Worm (Caenorhabditis elegans) whole organism, L2 larva: ENCODE results near the gene atf-7.

Experiments used
- C34F6.9 ChIP-seq: fragments of 150-350 bp; optimal IDR thresholded peaks from 2 replicates; lab custom pipeline; 2014; ENCODE audit warnings: missing biosample characterization, missing genetic modification characterization
- F13H6.1 ChIP-seq: sonication (generic microtip); optimal IDR thresholded peaks from 2 replicates; lab custom pipeline; 2016; ENCODE audit warnings: missing genetic modification characterization, missing compliant biosample characterization
- R02D3.7 ChIP-seq: fragments of 150-350 bp; optimal IDR thresholded peaks from 2 replicates; lab custom pipeline; 2014; ENCODE audit warnings: missing biosample characterization, missing genetic modification characterization
- Y55F3AM.14 ChIP-seq: fragments of 200-800 bp; sonication (Bioruptor generic); optimal IDR thresholded peaks from 2 replicates; lab custom pipeline; 2018; ENCODE audit warnings: mild to moderate bottlenecking, missing genetic modification characterization, missing compliant biosample characterization
- ZK546.5 ChIP-seq: sonication (generic microtip); optimal IDR thresholded peaks from 2 replicates; lab custom pipeline; 2017; ENCODE audit warnings: missing biosample characterization, missing genetic modification characterization
- alr-1 ChIP-seq: fragments of 150-350 bp; optimal IDR thresholded peaks from 2 replicates; lab custom pipeline; 2014; ENCODE audit warnings: missing biosample characterization, missing genetic modification characterization
- aly-2 ChIP-seq: fragments of 150-350 bp; optimal IDR thresholded peaks from 2 replicates; lab custom pipeline; 2014; ENCODE audit warnings: missing biosample characterization, missing genetic modification characterization
- ama-1 ChIP-seq: fragments of 150-350 bp; optimal IDR thresholded peaks from 2 replicates; lab custom pipeline; 2018; ENCODE audit warnings: inconsistent platforms
- blmp-1 ChIP-seq: sonication (generic microtip); optimal IDR thresholded peaks from 2 replicates; lab custom pipeline; 2017; ENCODE audit warnings: missing genetic modification characterization, mild to moderate bottlenecking, missing compliant biosample characterization, antibody characterized with exemption, moderate library complexity; ENCODE audit not compliant: insufficient read depth
- ceh-16 ChIP-seq: fragments of 150-350 bp; optimal IDR thresholded peaks from 2 replicates; lab custom pipeline; 2014; ENCODE audit warnings: missing biosample characterization, missing genetic modification characterization
- ceh-82 ChIP-seq: fragments of 150-350 bp; optimal IDR thresholded peaks from 2 replicates; lab custom pipeline; 2014; ENCODE audit warnings: missing biosample characterization, missing genetic modification characterization
- crh-2 ChIP-seq: sonication (generic microtip); optimal IDR thresholded peaks from 2 replicates; lab custom pipeline; 2017; ENCODE audit warnings: missing biosample characterization, missing genetic modification characterization
- dmd-4 ChIP-seq: sonication (generic microtip); optimal IDR thresholded peaks from 2 replicates; lab custom pipeline; 2017; ENCODE audit warnings: missing biosample characterization, missing genetic modification characterization
- egl-27 ChIP-seq: sonication (generic microtip); optimal IDR thresholded peaks from 3 replicates; lab custom pipeline; 2017; ENCODE audit warnings: missing biosample characterization, missing genetic modification reagents, missing genetic modification characterization
- elt-1 ChIP-seq: fragments of 150-350 bp; optimal IDR thresholded peaks from 2 replicates; lab custom pipeline; 2014; ENCODE audit warnings: missing biosample characterization, missing genetic modification characterization
- elt-3 ChIP-seq: sonication (generic microtip); optimal IDR thresholded peaks from 2 replicates; lab custom pipeline; 2017; ENCODE audit warnings: missing biosample characterization, missing genetic modification characterization
- fos-1 ChIP-seq: fragments of 150-350 bp; optimal IDR thresholded peaks from 2 replicates; lab custom pipeline; 2014; ENCODE audit warnings: missing biosample characterization, missing genetic modification characterization
- gmeb-1 ChIP-seq: fragments of 150-350 bp; optimal IDR thresholded peaks from 2 replicates; lab custom pipeline; 2014; ENCODE audit warnings: missing biosample characterization, missing genetic modification characterization
- lin-11 ChIP-seq: fragments of 150-350 bp; sonication (generic microtip); optimal IDR thresholded peaks from 2 replicates; lab custom pipeline; 2014; ENCODE audit warnings: missing biosample characterization, missing genetic modification characterization, inconsistent platforms, mixed read lengths
- lin-13 ChIP-seq: fragments of 150-350 bp; optimal IDR thresholded peaks from 2 replicates; lab custom pipeline; 2014; ENCODE audit warnings: missing biosample characterization, missing genetic modification reagents, missing genetic modification characterization
- lin-39 ChIP-seq: fragments of 150-350 bp; optimal IDR thresholded peaks from 2 replicates; lab custom pipeline; 2014; ENCODE audit warnings: missing biosample characterization, missing genetic modification reagents, missing genetic modification characterization
- lsy-2 ChIP-seq, 2 experiments: fragments of 150-350 bp in 1 of 2; sonication (generic microtip) in 1 of 2; optimal IDR thresholded peaks; 2 replicates each; lab custom pipeline; 2014 to 2017; ENCODE audit warnings: missing biosample characterization in 2 of 2, missing genetic modification characterization in 2 of 2
- mab-5 ChIP-seq: fragments of 150-350 bp; optimal IDR thresholded peaks from 2 replicates; lab custom pipeline; 2014; ENCODE audit warnings: missing biosample characterization, missing genetic modification characterization
- mbf-1 ChIP-seq: sonication (generic microtip); optimal IDR thresholded peaks from 2 replicates; lab custom pipeline; 2017; ENCODE audit warnings: missing biosample characterization, missing genetic modification characterization
- mdl-1 ChIP-seq, 2 experiments: fragments of 150-350 bp in 1 of 2; sonication (generic microtip) in 1 of 2; optimal IDR thresholded peaks; 2 replicates each; lab custom pipeline; 2017; ENCODE audit warnings: missing biosample characterization in 2 of 2, missing genetic modification characterization in 2 of 2
- nhr-10 ChIP-seq: sonication (generic microtip); optimal IDR thresholded peaks from 2 replicates; lab custom pipeline; 2017; ENCODE audit warnings: missing biosample characterization, missing genetic modification characterization
- nhr-11 ChIP-seq: fragments of 150-350 bp; optimal IDR thresholded peaks from 2 replicates; lab custom pipeline; 2014; ENCODE audit warnings: missing biosample characterization, missing genetic modification characterization
- nhr-12 ChIP-seq: fragments of 150-350 bp; optimal IDR thresholded peaks from 2 replicates; lab custom pipeline; 2014; ENCODE audit warnings: missing biosample characterization, missing genetic modification characterization
- nhr-129 ChIP-seq: fragments of 150-350 bp; optimal IDR thresholded peaks from 2 replicates; lab custom pipeline; 2014; ENCODE audit warnings: missing biosample characterization, missing genetic modification characterization
- nhr-21 ChIP-seq: fragments of 150-350 bp; optimal IDR thresholded peaks from 2 replicates; lab custom pipeline; 2014; ENCODE audit warnings: missing biosample characterization, missing genetic modification characterization
- nhr-23 ChIP-seq: fragments of 150-350 bp; optimal IDR thresholded peaks from 2 replicates; lab custom pipeline; 2014; ENCODE audit warnings: missing biosample characterization, missing genetic modification reagents, missing genetic modification characterization
- nhr-25 ChIP-seq: fragments of 150-350 bp; sonication (generic microtip); optimal IDR thresholded peaks from 3 replicates; lab custom pipeline; 2014; ENCODE audit warnings: missing biosample characterization, missing genetic modification characterization
- nhr-6 ChIP-seq: fragments of 150-350 bp; optimal IDR thresholded peaks from 2 replicates; lab custom pipeline; 2014; ENCODE audit warnings: missing biosample characterization, missing genetic modification characterization
- nhr-77 ChIP-seq: fragments of 150-350 bp; optimal IDR thresholded peaks from 2 replicates; lab custom pipeline; 2014; ENCODE audit warnings: missing biosample characterization, missing genetic modification characterization
- peb-1 ChIP-seq: fragments of 150-350 bp; optimal IDR thresholded peaks from 2 replicates; lab custom pipeline; 2014; ENCODE audit warnings: missing biosample characterization, missing genetic modification characterization
- sem-4 ChIP-seq: fragments of 150-350 bp; optimal IDR thresholded peaks from 2 replicates; lab custom pipeline; 2014; ENCODE audit warnings: missing biosample characterization, missing genetic modification reagents, missing genetic modification characterization
- skn-1 ChIP-seq: sonication (generic microtip); optimal IDR thresholded peaks from 2 replicates; lab custom pipeline; 2017; ENCODE audit warnings: missing biosample characterization, missing genetic modification characterization
- sma-3 ChIP-seq: sonication (generic microtip); optimal IDR thresholded peaks from 2 replicates; lab custom pipeline; 2016; ENCODE audit warnings: missing genetic modification reagents, missing genetic modification characterization, missing compliant biosample characterization
- sma-9 ChIP-seq, 2 experiments: fragments of 150-350 bp in 1 of 2; sonication (generic microtip) in 1 of 2; optimal IDR thresholded peaks; 2 replicates each; lab custom pipeline; 2014 to 2016; ENCODE audit warnings: missing genetic modification characterization in 2 of 2, mild to moderate bottlenecking in 1 of 2, missing biosample characterization in 1 of 2, missing compliant biosample characterization in 1 of 2, missing genetic modification reagents in 1 of 2, moderate library complexity in 1 of 2
- snpc-4 ChIP-seq: fragments of 150-350 bp; optimal IDR thresholded peaks from 2 replicates; lab custom pipeline; 2014; ENCODE audit warnings: missing biosample characterization, missing genetic modification characterization
- unc-39 ChIP-seq: fragments of 150-350 bp; optimal IDR thresholded peaks from 2 replicates; lab custom pipeline; 2014; ENCODE audit warnings: missing biosample characterization, missing genetic modification characterization
- unc-55 ChIP-seq: fragments of 150-350 bp; sonication (generic microtip); optimal IDR thresholded peaks from 3 replicates; lab custom pipeline; 2014; ENCODE audit warnings: missing biosample characterization, missing genetic modification reagents, missing genetic modification characterization
- unc-62 ChIP-seq: fragments of 150-350 bp; optimal IDR thresholded peaks from 2 replicates; lab custom pipeline; 2014; ENCODE audit warnings: missing biosample characterization, missing genetic modification reagents, missing genetic modification characterization
- zag-1 ChIP-seq: fragments of 150-350 bp; optimal IDR thresholded peaks from 2 replicates; lab custom pipeline; 2014; ENCODE audit warnings: missing biosample characterization, missing genetic modification characterization
- ztf-1 ChIP-seq: fragments of 200-800 bp; sonication (Bioruptor generic); conservative IDR thresholded peaks from 2 replicates; pipeline ENCODE4 v1.3.6; 2022; ENCODE audit warnings: missing genetic modification characterization, missing compliant biosample characterization
- ztf-4 ChIP-seq: fragments of 150-350 bp; optimal IDR thresholded peaks from 2 replicates; lab custom pipeline; 2014; ENCODE audit warnings: missing biosample characterization, missing genetic modification characterization

atf-7 gene

ce11 chrIII:4505726-4506125 lies 6.9 kb upstream of the atf-7 start (continued):
- TF ChIP-seq elt-1 (tag; lab: Kevin White, UChicago): no peak
- no peak for TF ChIP-seq nhr-21 (tag; lab: Kevin White, UChicago)
- no peak for TF ChIP-seq R02D3.7 (tag; lab: Kevin White, UChicago)
- TF ChIP-seq nhr-6 (tag; lab: Kevin White, UChicago): no peak
- no peak for TF ChIP-seq ceh-16 (tag; lab: Kevin White, UChicago)
- TF ChIP-seq sma-9 (GFP tag; optimal IDR thresholded peaks at IDR 0.05; lab: Kevin White, UChicago): no peak
- TF ChIP-seq sma-9 (tag; optimal IDR thresholded peaks at IDR 0.05; lab: Kevin White, UChicago): no peak
- no peak for TF ChIP-seq ama-1 (lab: Kevin White, UChicago)
- TF ChIP-seq ztf-1 (GFP tag; lab: Robert Waterston, UW): no peak
- no peak for TF ChIP-seq dmd-4 (tag; lab: Kevin White, UChicago)
- TF ChIP-seq lsy-2 (tag; optimal IDR thresholded peaks at IDR 0.05; lab: Kevin White, UChicago): peak; percentile 29 to 58
- TF ChIP-seq ztf-4 (tag; lab: Kevin White, UChicago): peak; percentile 1
- TF ChIP-seq zag-1 (tag; lab: Kevin White, UChicago): peak; percentile 45
- peak; percentile 59 for TF ChIP-seq sem-4 (tag; lab: Kevin White, UChicago)
- TF ChIP-seq nhr-10: no peak
- TF ChIP-seq skn-1 (tag; lab: Kevin White, UChicago): no peak

- TF ChIP-seq nhr-25 (tag; lab: Kevin White, UChicago) (peak; percentile 74), blmp-1 (peak; percentile 56), nhr-12 (tag; lab: Kevin White, UChicago) (no peak)
- TF ChIP-seq, all 48 proteins: peak for 2
Observed at ce11 chrIII:4504934-4505484, 6.2 kb upstream of the atf-7 start.

- TF ChIP-seq lin-39 (peak; percentile 14), nhr-25 (tag; lab: Kevin White, UChicago) (no peak), peb-1 (no peak), elt-3 (tag; lab: Kevin White, UChicago) (no peak), dmd-4 (tag; lab: Kevin White, UChicago) (no peak), nhr-11 (no peak), lin-11 (tag; lab: Kevin White, UChicago) (peak; percentile 18), unc-55 (GFP tag; lab: Kevin White, UChicago) (peak; percentile 83), nhr-21 (tag; lab: Kevin White, UChicago) (no peak), mbf-1 (tag; lab: Kevin White, UChicago) (no peak), unc-62 (no peak), gmeb-1 (no peak), sma-3 (no peak), nhr-129 (tag; lab: Kevin White, UChicago) (peak; percentile 93), ztf-4 (tag; lab: Kevin White, UChicago) (peak; percentile 49), ceh-82 (tag; lab: Kevin White, UChicago) (no peak), ZK546.5 (tag; lab: Kevin White, UChicago) (no peak), unc-39 (tag; lab: Kevin White, UChicago) (no peak), sma-9 (GFP tag; optimal IDR thresholded peaks at IDR 0.05; lab: Kevin White, UChicago) (peak; percentile 36), sma-9 (tag; optimal IDR thresholded peaks at IDR 0.05; lab: Kevin White, UChicago) (no peak), lsy-2 (tag; optimal IDR thresholded peaks at IDR 0.05; lab: Kevin White, UChicago) (peak; percentile 1 to 67), nhr-10 (no peak), R02D3.7 (tag; lab: Kevin White, UChicago) (no peak), nhr-77 (no peak), elt-1 (tag; lab: Kevin White, UChicago) (no peak), snpc-4 (tag; lab: Kevin White, UChicago) (no peak), F13H6.1 (peak; percentile 61), ztf-1 (GFP tag; lab: Robert Waterston, UW) (no peak), alr-1 (tag; lab: Kevin White, UChicago) (peak; percentile 33), mdl-1 (tag; optimal IDR thresholded peaks at IDR 0.05; lab: Kevin White, UChicago) (peak in 1 of 2 experiments; percentile 39), skn-1 (tag; lab: Kevin White, UChicago) (no peak), C34F6.9 (tag; lab: Kevin White, UChicago) (peak; percentile 86), crh-2 (tag; lab: Kevin White, UChicago) (peak; percentile 78), egl-27 (tag; lab: Kevin White, UChicago) (peak; percentile 14), ama-1 (lab: Kevin White, UChicago) (no peak), sem-4 (tag; lab: Kevin White, UChicago) (no peak), blmp-1 (no peak), Y55F3AM.14 (peak; percentile 46), nhr-23 (no peak), ceh-16 (tag; lab: Kevin White, UChicago) (no peak), nhr-12 (tag; lab: Kevin White, UChicago) (no peak), aly-2 (tag; lab: Kevin White, UChicago) (no peak), zag-1 (tag; lab: Kevin White, UChicago) (peak; percentile 75), mab-5 (tag; lab: Kevin White, UChicago) (peak; percentile 30), fos-1 (tag; lab: Kevin White, UChicago) (peak; percentile 49), lin-13 (no peak), nhr-6 (tag; lab: Kevin White, UChicago) (peak; percentile 8)
Observed at ce11 chrIII:4504358-4504757, 5.5 kb upstream of the atf-7 start.
